Fruit fly (Drosophila melanogaster): Measurements from ENCODE around the gene Fancm.

Gene Fancm

DNA sequence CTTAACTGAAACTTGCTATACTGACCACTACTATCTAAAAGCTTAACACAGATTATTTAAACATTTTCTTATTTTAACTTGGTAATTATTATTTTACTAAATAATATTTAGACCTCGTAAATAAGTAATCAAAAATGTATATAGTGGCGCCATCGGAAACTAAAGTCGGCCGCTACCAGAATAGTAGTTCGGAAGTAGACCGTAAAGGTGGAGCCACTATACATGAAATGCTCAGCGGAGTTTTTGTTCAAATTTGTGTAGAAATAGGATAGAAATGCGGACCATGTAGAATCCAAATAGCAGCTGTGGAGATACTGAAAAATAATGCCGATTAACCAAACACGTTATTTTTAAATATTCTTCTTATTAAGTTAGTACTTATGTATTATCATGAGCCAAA, 38.1 kb downstream of the Fancm start (continued):
- TF ChIP-seq Fer2 (tag; optimal IDR thresholded peaks at IDR 0.05) (peak; percentile 99), CG9727 (GFP tag; optimal IDR thresholded peaks at IDR 0.05) (peak; percentile 99), CG6254 (GFP tag; optimal IDR thresholded peaks at IDR 0.05) (peak; percentile 92), Abd-B (GFP tag; optimal IDR thresholded peaks at IDR 0.05) (peak; percentile 96), CG11695 (GFP tag; IDR thresholded peaks at IDR 0.05) (peak; percentile 93), twi (tag; optimal IDR thresholded peaks at IDR 0.05) (peak; percentile 96), CG3847 (GFP tag; IDR thresholded peaks at IDR 0.05) (peak; percentile 98), CG8281 (tag; optimal IDR thresholded peaks at IDR 0.05) (peak; percentile 90), Doc2 (GFP tag; IDR thresholded peaks at IDR 0.05) (peak; percentile 96), ab (GFP tag; optimal IDR thresholded peaks at IDR 0.05) (peak; percentile 90), ci (GFP tag; IDR thresholded peaks at IDR 0.05) (peak; percentile 100), Rfx (GFP tag; IDR thresholded peaks at IDR 0.05) (peak; percentile 100), shn (GFP tag; optimal IDR thresholded peaks at IDR 0.05) (peak; percentile 98), Hr51 (GFP tag; optimal IDR thresholded peaks at IDR 0.05) (peak; percentile 96 to 98), CG2129 (GFP tag; IDR thresholded peaks at IDR 0.05; ENCODE audit: partially characterized antibody) (no peak), CG6791 (GFP tag; IDR thresholded peaks at IDR 0.05; ENCODE audit: partially characterized antibody) (peak; percentile 39; the same call in 2 of the 3 replicates), E2f2 (GFP tag; IDR thresholded peaks at IDR 0.05) (peak; percentile 76), org-1 (GFP tag; optimal IDR thresholded peaks at IDR 0.05) (peak; percentile 96), CG9876 (GFP tag; optimal IDR thresholded peaks at IDR 0.05) (peak; percentile 99), Doc3 (GFP tag; IDR thresholded peaks at IDR 0.05; ENCODE audit: partially characterized antibody) (no peak), ac (GFP tag; optimal IDR thresholded peaks at IDR 0.05) (peak; percentile 99), Atf3 (GFP tag; optimal IDR thresholded peaks at IDR 0.05) (peak; percentile 97), az2 (GFP tag; optimal IDR thresholded peaks at IDR 0.05) (peak; percentile 99), peb (GFP tag; IDR thresholded peaks at IDR 0.05) (peak; percentile 94), Kr (GFP tag; optimal IDR thresholded peaks at IDR 0.05) (peak; percentile 88), Ets65A (GFP tag) (peak; percentile 100), Sox100B (GFP tag; optimal IDR thresholded peaks at IDR 0.05) (peak; percentile 94), sens-2 (GFP tag; IDR thresholded peaks at IDR 0.05) (peak; percentile 99), zf30C (GFP tag; optimal IDR thresholded peaks at IDR 0.05) (peak; percentile 70), emc (GFP tag; optimal IDR thresholded peaks at IDR 0.05) (peak; percentile 98), B-H2 (GFP tag; optimal IDR thresholded peaks at IDR 0.05) (peak; percentile 99), pfk (GFP tag; optimal IDR thresholded peaks at IDR 0.05) (peak; percentile 87), sc (optimal IDR thresholded peaks at IDR 0.05) (no peak), sc (GFP tag; optimal IDR thresholded peaks at IDR 0.05) (peak; percentile 99), fu2 (GFP tag; optimal IDR thresholded peaks at IDR 0.05) (peak; percentile 97), knrl (GFP tag; IDR thresholded peaks at IDR 0.05; ENCODE audit: partially characterized antibody) (peak; percentile 28; the same call in 1 of the 3 replicates), CG11723 (GFP tag; optimal IDR thresholded peaks at IDR 0.05) (peak; percentile 98), sna (GFP tag; IDR thresholded peaks at IDR 0.05; ENCODE audit: partially characterized antibody) (no peak), ato (GFP tag; IDR thresholded peaks at IDR 0.05; ENCODE audit: partially characterized antibody) (0 out of 2 replicates have a peak, but pooled peaks have one; percentile 24), row (GFP tag; IDR thresholded peaks at IDR 0.05) (peak; percentile 76), abd-A (tag; optimal IDR thresholded peaks at IDR 0.05) (peak; percentile 61), Nf-YA (GFP tag; IDR thresholded peaks at IDR 0.05) (peak; percentile 97), ro (GFP tag; IDR thresholded peaks at IDR 0.05) (peak; percentile 97), CG17328 (GFP tag; IDR thresholded peaks at IDR 0.05) (peak; percentile 99), ara (GFP tag; IDR thresholded peaks at IDR 0.05) (peak; percentile 97), Jarid2 (GFP tag; optimal IDR thresholded peaks at IDR 0.05) (peak; percentile 92), CG14965 (GFP tag; optimal IDR thresholded peaks at IDR 0.05; ENCODE audit: borderline replicate concordance) (peak; percentile 89), dan (GFP tag; IDR thresholded peaks at IDR 0.05) (peak; percentile 62; the same call in 1 of the 2 replicates), Hey (tag; optimal IDR thresholded peaks at IDR 0.05) (peak; percentile 96), CG5953 (GFP tag; IDR thresholded peaks at IDR 0.05) (peak; percentile 99), CG17186 (GFP tag; optimal IDR thresholded peaks at IDR 0.05) (peak; percentile 93)

Measured in whole organism, embryonic.